Worm (Caenorhabditis elegans): ENCODE results near the gene Y70C5A.2.
A peak's percentile ranks its signal among the peaks of the same experiment; 100 is the strongest.

Gene Y70C5A.2

ce11 chrV:16610791-16611385, 12.1 kb downstream of the Y70C5A.2 start, which contains the start of gene srw-54:
Gene srw-54 (plus strand): TSS chrV:16611335.
- TF ChIP-seq pqm-1 (tag; optimal IDR thresholded peaks at IDR 0.05) (peak; percentile 33), pha-4 (tag; optimal IDR thresholded peaks at IDR 0.05) (peak; percentile 66), nhr-25 (tag; optimal IDR thresholded peaks at IDR 0.05) (no peak), unc-39 (tag; optimal IDR thresholded peaks at IDR 0.05) (no peak), eor-1 (tag; optimal IDR thresholded peaks at IDR 0.05) (no peak), elt-2 (tag; optimal IDR thresholded peaks at IDR 0.05) (peak; percentile 76)

- no peak for TF ChIP-seq mdl-1 (tag; optimal IDR thresholded peaks at IDR 0.05)
- TF ChIP-seq unc-39 (tag; optimal IDR thresholded peaks at IDR 0.05) = no peak
- TF ChIP-seq pqm-1 (tag; optimal IDR thresholded peaks at IDR 0.05) = peak; percentile 78
- peak; percentile 48 for TF ChIP-seq pha-4 (tag; optimal IDR thresholded peaks at IDR 0.05)
- TF ChIP-seq ztf-11 (tag; optimal IDR thresholded peaks at IDR 0.05) = no peak
- TF ChIP-seq jun-1 (tag; optimal IDR thresholded peaks at IDR 0.05) = peak; percentile 48
- TF ChIP-seq elt-2 (tag; optimal IDR thresholded peaks at IDR 0.05) = peak; percentile 87
- TF ChIP-seq nhr-28 (tag; optimal IDR thresholded peaks at IDR 0.05) = no peak
These were observed 12.9 kb downstream of the Y70C5A.2 start for ce11 chrV:16610094-16610493.

ce11 chrV:16608478-16608877, 14.5 kb downstream of the Y70C5A.2 start:
- TF ChIP-seq ceh-9 (tag; optimal IDR thresholded peaks at IDR 0.05) (no peak), elt-2 (tag; optimal IDR thresholded peaks at IDR 0.05) (peak; percentile 59), jun-1 (tag; optimal IDR thresholded peaks at IDR 0.05) (peak; percentile 63), pha-4 (tag; optimal IDR thresholded peaks at IDR 0.05) (peak; percentile 56), unc-39 (tag; optimal IDR thresholded peaks at IDR 0.05) (no peak), lin-15B (tag; optimal IDR thresholded peaks at IDR 0.05) (no peak), fos-1 (tag; optimal IDR thresholded peaks at IDR 0.05) (no peak), egl-27 (tag; optimal IDR thresholded peaks at IDR 0.05) (no peak), ZK546.5 (tag; optimal IDR thresholded peaks at IDR 0.05) (no peak), elt-3 (tag; optimal IDR thresholded peaks at IDR 0.05) (no peak), zag-1 (tag; optimal IDR thresholded peaks at IDR 0.05) (no peak), fkh-10 (GFP tag; optimal IDR thresholded peaks at IDR 0.05) (no peak), hmg-11 (tag; optimal IDR thresholded peaks at IDR 0.05) (no peak), ztf-11 (tag; optimal IDR thresholded peaks at IDR 0.05) (no peak), nhr-76 (tag; optimal IDR thresholded peaks at IDR 0.05) (no peak), mdl-1 (tag; optimal IDR thresholded peaks at IDR 0.05) (no peak), nhr-11 (tag; optimal IDR thresholded peaks at IDR 0.05) (no peak), nhr-43 (tag; optimal IDR thresholded peaks at IDR 0.05; ENCODE audit: poor library complexity, severe bottlenecking) (no peak), egl-5 (tag; optimal IDR thresholded peaks at IDR 0.05) (no peak), daf-12 (tag; optimal IDR thresholded peaks at IDR 0.05) (no peak), mml-1 (tag; optimal IDR thresholded peaks at IDR 0.05) (no peak), nhr-28 (tag; optimal IDR thresholded peaks at IDR 0.05) (no peak), ceh-82 (tag; optimal IDR thresholded peaks at IDR 0.05) (no peak), skn-1 (tag; optimal IDR thresholded peaks at IDR 0.05) (no peak), fkh-2 (tag; optimal IDR thresholded peaks at IDR 0.05) (no peak), eor-1 (tag; optimal IDR thresholded peaks at IDR 0.05) (no peak), aly-2 (tag; optimal IDR thresholded peaks at IDR 0.05) (no peak), pqm-1 (tag; optimal IDR thresholded peaks at IDR 0.05) (peak; percentile 81), elt-1 (tag; optimal IDR thresholded peaks at IDR 0.05) (no peak), nhr-12 (tag; optimal IDR thresholded peaks at IDR 0.05) (no peak)

- TF ChIP-seq nhr-43 (tag; optimal IDR thresholded peaks at IDR 0.05; ENCODE audit: poor library complexity, severe bottlenecking) = no peak
- no peak for TF ChIP-seq ceh-9 (tag; optimal IDR thresholded peaks at IDR 0.05)
- no peak for TF ChIP-seq nhr-76 (tag; optimal IDR thresholded peaks at IDR 0.05)
- no peak for TF ChIP-seq tbx-2 (tag; optimal IDR thresholded peaks at IDR 0.05)
- no peak for TF ChIP-seq nhr-12 (tag; optimal IDR thresholded peaks at IDR 0.05)
- TF ChIP-seq elt-2 (tag; optimal IDR thresholded peaks at IDR 0.05) = no peak
- TF ChIP-seq fkh-2 (tag; optimal IDR thresholded peaks at IDR 0.05) = no peak
- no peak for TF ChIP-seq ztf-4 (tag; optimal IDR thresholded peaks at IDR 0.05)
- TF ChIP-seq egl-5 (tag; optimal IDR thresholded peaks at IDR 0.05) = no peak
- no peak for TF ChIP-seq nhr-67 (tag; optimal IDR thresholded peaks at IDR 0.05)
- TF ChIP-seq fkh-10 (GFP tag; optimal IDR thresholded peaks at IDR 0.05) = no peak
- TF ChIP-seq lsy-12 (tag; optimal IDR thresholded peaks at IDR 0.05) = no peak
- no peak for TF ChIP-seq egl-27 (tag; optimal IDR thresholded peaks at IDR 0.05)
- no peak for TF ChIP-seq sea-2 (GFP tag; optimal IDR thresholded peaks at IDR 0.05)
- no peak for TF ChIP-seq ceh-16 (tag; optimal IDR thresholded peaks at IDR 0.05)
These were observed 16.7 kb downstream of the Y70C5A.2 start, which contains the start of gene Y32B12C.1 for ce11 chrV:16606313-16606712. Gene Y32B12C.1 (plus strand): TSS chrV:16606613.

Data from whole organism, L3 larva.